Worm (Caenorhabditis elegans): ENCODE results near the gene F09E10.1.
A peak's percentile ranks its signal among the peaks of the same experiment; 100 is the strongest.

The F09E10.1 gene

ce11 chrX:1528107-1528506 is 25.5 kb downstream of the F09E10.1 start:
- peak; percentile 17 for TF ChIP-seq unc-55 (GFP tag; optimal IDR thresholded peaks at IDR 0.05)
- TF ChIP-seq zag-1 (tag; optimal IDR thresholded peaks at IDR 0.05), result no peak

DNA sequence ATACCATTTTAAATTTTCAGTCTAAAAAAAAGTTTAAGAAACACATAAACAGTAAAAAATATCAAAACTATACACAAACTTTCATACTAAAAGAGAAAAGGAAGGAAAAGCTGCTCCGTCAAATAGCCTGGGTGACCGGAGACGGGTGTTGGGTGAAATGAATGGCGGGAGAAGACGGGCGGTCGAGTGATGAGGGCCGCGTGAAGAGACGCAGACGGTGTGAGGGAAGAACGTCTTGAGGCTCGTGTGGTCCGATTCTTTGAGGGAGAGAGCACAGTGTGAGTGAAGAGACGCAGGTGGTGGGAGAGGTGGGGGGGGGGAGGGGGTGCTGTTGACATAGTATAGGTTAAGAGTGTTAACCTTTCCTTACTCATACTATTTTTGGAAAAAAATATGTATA is 26.4 kb downstream of the F09E10.1 start:
- TF ChIP-seq crh-2 (tag; optimal IDR thresholded peaks at IDR 0.05), result no peak
- TF ChIP-seq sma-9 (GFP tag; optimal IDR thresholded peaks at IDR 0.05), result no peak
- no peak for TF ChIP-seq sma-9 (tag; optimal IDR thresholded peaks at IDR 0.05)
- peak; percentile 30 for TF ChIP-seq unc-55 (GFP tag; optimal IDR thresholded peaks at IDR 0.05)
- TF ChIP-seq F13H6.1 (tag; optimal IDR thresholded peaks at IDR 0.05), result no peak
- no peak for TF ChIP-seq nhr-129 (tag; optimal IDR thresholded peaks at IDR 0.05)
- no peak for TF ChIP-seq snpc-4 (tag; optimal IDR thresholded peaks at IDR 0.05)
- TF ChIP-seq gmeb-1 (tag; optimal IDR thresholded peaks at IDR 0.05), result no peak
- no peak for TF ChIP-seq nhr-6 (tag; optimal IDR thresholded peaks at IDR 0.05)
- TF ChIP-seq alr-1 (tag; optimal IDR thresholded peaks at IDR 0.05), result no peak
- TF ChIP-seq lin-11 (tag; optimal IDR thresholded peaks at IDR 0.05), result no peak
- no peak for TF ChIP-seq sem-4 (tag; optimal IDR thresholded peaks at IDR 0.05)
- TF ChIP-seq lsy-2 (tag; optimal IDR thresholded peaks at IDR 0.05), result peak in 1 of 2 experiments; percentile 16
- no peak for TF ChIP-seq ZK546.5 (tag; optimal IDR thresholded peaks at IDR 0.05)
- TF ChIP-seq sma-3 (GFP tag; optimal IDR thresholded peaks at IDR 0.05), result no peak

- TF ChIP-seq crh-2 (tag; optimal IDR thresholded peaks at IDR 0.05), result no peak
- TF ChIP-seq nhr-129 (tag; optimal IDR thresholded peaks at IDR 0.05), result no peak
- TF ChIP-seq nhr-21 (tag; optimal IDR thresholded peaks at IDR 0.05), result no peak
- TF ChIP-seq gmeb-1 (tag; optimal IDR thresholded peaks at IDR 0.05), result no peak
- TF ChIP-seq unc-39 (tag; optimal IDR thresholded peaks at IDR 0.05), result no peak
- TF ChIP-seq ztf-11 (tag; optimal IDR thresholded peaks at IDR 0.05), result no peak
- no peak for TF ChIP-seq sma-3 (GFP tag; optimal IDR thresholded peaks at IDR 0.05)
- no peak for TF ChIP-seq nhr-10 (tag; optimal IDR thresholded peaks at IDR 0.05)
These were observed 32.7 kb downstream of the F09E10.1 start, which contains the start of gene K06A9.3 for ce11 chrX:1535261-1535660. K06A9.3 (minus strand) TSS chrX:1535361.

ce11 chrX:1536138-1536537 is 33.5 kb downstream of the F09E10.1 start, which contains the start of gene K06A9.2:
K06A9.2 (plus strand) TSS chrX:1536366.
- TF ChIP-seq C34F6.9 (tag; optimal IDR thresholded peaks at IDR 0.05), result peak; percentile 48
- TF ChIP-seq ceh-82 (tag; optimal IDR thresholded peaks at IDR 0.05), result no peak
- no peak for TF ChIP-seq ztf-4 (tag; optimal IDR thresholded peaks at IDR 0.05)
- TF ChIP-seq nhr-129 (tag; optimal IDR thresholded peaks at IDR 0.05), result peak; percentile 72
- no peak for TF ChIP-seq ceh-16 (tag; optimal IDR thresholded peaks at IDR 0.05)
- TF ChIP-seq mab-5 (tag; optimal IDR thresholded peaks at IDR 0.05), result no peak
- TF ChIP-seq nhr-21 (tag; optimal IDR thresholded peaks at IDR 0.05), result no peak
- TF ChIP-seq ama-1 (optimal IDR thresholded peaks at IDR 0.05), result no peak
- no peak for TF ChIP-seq mbf-1 (tag; optimal IDR thresholded peaks at IDR 0.05)
- TF ChIP-seq peb-1 (tag; optimal IDR thresholded peaks at IDR 0.05), result no peak
- TF ChIP-seq F13H6.1 (tag; optimal IDR thresholded peaks at IDR 0.05), result no peak
- peak in 1 of 2 experiments; percentile 30 for TF ChIP-seq lsy-2 (tag; optimal IDR thresholded peaks at IDR 0.05)
- no peak for TF ChIP-seq fos-1 (tag; optimal IDR thresholded peaks at IDR 0.05)

ce11 chrX:1538830-1539229 is 36.2 kb downstream of the F09E10.1 start:
- TF ChIP-seq egl-27 (tag; optimal IDR thresholded peaks at IDR 0.05), result no peak
- TF ChIP-seq sma-9 (GFP tag; optimal IDR thresholded peaks at IDR 0.05), result no peak
- no peak for TF ChIP-seq sma-9 (tag; optimal IDR thresholded peaks at IDR 0.05)
- TF ChIP-seq lsy-2 (tag; optimal IDR thresholded peaks at IDR 0.05), result no peak
- TF ChIP-seq ama-1 (optimal IDR thresholded peaks at IDR 0.05), result no peak
- no peak for TF ChIP-seq nhr-77 (tag; optimal IDR thresholded peaks at IDR 0.05)
- TF ChIP-seq alr-1 (tag; optimal IDR thresholded peaks at IDR 0.05), result no peak

- no peak for TF ChIP-seq mab-5 (tag; optimal IDR thresholded peaks at IDR 0.05)
- TF ChIP-seq sma-9 (GFP tag; optimal IDR thresholded peaks at IDR 0.05), result peak; percentile 51
- TF ChIP-seq sma-9 (tag; optimal IDR thresholded peaks at IDR 0.05), result no peak
- no peak for TF ChIP-seq F13H6.1 (tag; optimal IDR thresholded peaks at IDR 0.05)
- TF ChIP-seq unc-62 (GFP tag; optimal IDR thresholded peaks at IDR 0.05), result no peak
- TF ChIP-seq blmp-1 (tag; optimal IDR thresholded peaks at IDR 0.05; ENCODE audit: insufficient read depth), result no peak
- TF ChIP-seq fos-1 (tag; optimal IDR thresholded peaks at IDR 0.05), result peak; percentile 59
- TF ChIP-seq nhr-129 (tag; optimal IDR thresholded peaks at IDR 0.05), result no peak
These were observed 38.5 kb downstream of the F09E10.1 start for ce11 chrX:1541072-1541471.
